Worm (Caenorhabditis elegans) whole organism, midembryonic: ENCODE results near the gene ZK1127.13.

Experiments
- klf-2 ChIP-seq: fragments of 200-800 bp; sonication (Bioruptor generic); conservative IDR thresholded peaks from 2 replicates; pipeline ENCODE4 v1.3.6; 2022; ENCODE audit warnings: missing genetic modification reagents, missing genetic modification characterization, missing compliant biosample characterization
- tab-1 ChIP-seq: fragments of 200-800 bp; sonication (Bioruptor generic); IDR thresholded peaks from 2 replicates; pipeline ENCODE4 v1.3.6; 2022; ENCODE audit warnings: missing genetic modification characterization, missing compliant biosample characterization

- TF ChIP-seq klf-2 (no peak), tab-1 (GFP tag; lab: Robert Waterston, UW) (no peak)
Observed at ce11 chrII:7059274-7059757, 6.2 kb downstream of the ZK1127.13 start.
